Fruit fly (Drosophila melanogaster): ENCODE results near the gene CtsB.
A peak's percentile ranks its signal among the peaks of the same experiment; 100 is the strongest.

Gene CtsB

dm6 chrX:13748906-13749872 lies 32.8 kb downstream of the CtsB start (continued):
- no peak for TF ChIP-seq ken (GFP tag; IDR thresholded peaks at IDR 0.05)
- TF ChIP-seq Dll (GFP tag; IDR thresholded peaks at IDR 0.05; ENCODE audit: partially characterized antibody), result no peak
- peak; percentile 55 for TF ChIP-seq E2f2 (GFP tag; IDR thresholded peaks at IDR 0.05)
- TF ChIP-seq Ssrp (tag; optimal IDR thresholded peaks at IDR 0.05), result peak; percentile 39
- TF ChIP-seq phol (tag; optimal IDR thresholded peaks at IDR 0.05), result peak; percentile 53
- TF ChIP-seq ind (GFP tag; optimal IDR thresholded peaks at IDR 0.05), result peak; percentile 58
- no peak for TF ChIP-seq Doc2 (GFP tag; IDR thresholded peaks at IDR 0.05)
- no peak for TF ChIP-seq CG15479 (GFP tag; optimal IDR thresholded peaks at IDR 0.05)
- TF ChIP-seq H2.0 (GFP tag; IDR thresholded peaks at IDR 0.05), result peak; percentile 75
- peak; percentile 31 for TF ChIP-seq fu2 (GFP tag; optimal IDR thresholded peaks at IDR 0.05)
- TF ChIP-seq Atf-2 (GFP tag; optimal IDR thresholded peaks at IDR 0.05), result peak; percentile 2
- TF ChIP-seq CG11695 (GFP tag; IDR thresholded peaks at IDR 0.05), result peak; percentile 91
- TF ChIP-seq jumu (GFP tag; optimal IDR thresholded peaks at IDR 0.05), result no peak
- no peak for TF ChIP-seq CG5245 (GFP tag; optimal IDR thresholded peaks at IDR 0.05)
- TF ChIP-seq CG14441 (GFP tag; IDR thresholded peaks at IDR 0.05), result peak; percentile 61
- TF ChIP-seq CG15514 (GFP tag; optimal IDR thresholded peaks at IDR 0.05), result peak; percentile 66
- TF ChIP-seq CG7987 (GFP tag; optimal IDR thresholded peaks at IDR 0.05), result peak; percentile 2
- peak; percentile 15 for TF ChIP-seq CG31388 (GFP tag; optimal IDR thresholded peaks at IDR 0.05)
- TF ChIP-seq Deaf1 (tag; optimal IDR thresholded peaks at IDR 0.05), result peak; percentile 49
- no peak for TF ChIP-seq schlank (tag; optimal IDR thresholded peaks at IDR 0.05)
- TF ChIP-seq ap (GFP tag; IDR thresholded peaks at IDR 0.05), result peak; percentile 68
- TF ChIP-seq CG7928 (GFP tag; optimal IDR thresholded peaks at IDR 0.05), result peak; percentile 29
- no peak for TF ChIP-seq dimm (GFP tag; IDR thresholded peaks at IDR 0.05)
- TF ChIP-seq CG8924 (tag; optimal IDR thresholded peaks at IDR 0.05), result peak; percentile 80
- TF ChIP-seq croc (GFP tag; conservative IDR thresholded peaks at IDR 0.05), result no peak
- no peak for TF ChIP-seq ATbp (GFP tag; optimal IDR thresholded peaks at IDR 0.05)
- peak; percentile 63 for TF ChIP-seq CG6854 (GFP tag; optimal IDR thresholded peaks at IDR 0.05)
- TF ChIP-seq Side (GFP tag; optimal IDR thresholded peaks at IDR 0.05), result no peak
- TF ChIP-seq zfh1 (GFP tag; IDR thresholded peaks at IDR 0.05), result peak; percentile 62
- peak; percentile 1 for TF ChIP-seq gcm2 (GFP tag; optimal IDR thresholded peaks at IDR 0.05)
- peak; percentile 69; the same call in 2 of the 3 replicates for TF ChIP-seq ase (GFP tag; IDR thresholded peaks at IDR 0.05)
- peak; percentile 85 for TF ChIP-seq PHDP (tag; optimal IDR thresholded peaks at IDR 0.05)
- TF ChIP-seq sna (GFP tag; IDR thresholded peaks at IDR 0.05; ENCODE audit: partially characterized antibody), result no peak
- TF ChIP-seq pnt (GFP tag; optimal IDR thresholded peaks at IDR 0.05), result no peak
- TF ChIP-seq gcm (GFP tag; optimal IDR thresholded peaks at IDR 0.05), result peak; percentile 24
- TF ChIP-seq Rx (GFP tag; IDR thresholded peaks at IDR 0.05), result peak; percentile 21; the same call in 1 of the 2 replicates
- peak; percentile 76 for TF ChIP-seq E2f1 (GFP tag; IDR thresholded peaks at IDR 0.05)
- no peak for TF ChIP-seq CG3995 (GFP tag; optimal IDR thresholded peaks at IDR 0.05)
- TF ChIP-seq CG6765 (GFP tag; optimal IDR thresholded peaks at IDR 0.05), result peak; percentile 22
- peak; percentile 88 for TF ChIP-seq vvl (GFP tag; IDR thresholded peaks at IDR 0.05)
- TF ChIP-seq CG13296 (GFP tag; optimal IDR thresholded peaks at IDR 0.05), result peak; percentile 70
- no peak for TF ChIP-seq prd (optimal IDR thresholded peaks at IDR 0.05)
- peak; percentile 70 for TF ChIP-seq prd (GFP tag; IDR thresholded peaks at IDR 0.05)
- TF ChIP-seq CG6683 (GFP tag; optimal IDR thresholded peaks at IDR 0.05), result peak; percentile 17
- peak; percentile 83 for TF ChIP-seq CG9932 (GFP tag; IDR thresholded peaks at IDR 0.05)
- peak; percentile 81 for TF ChIP-seq Hmr (GFP tag; optimal IDR thresholded peaks at IDR 0.05)
- TF ChIP-seq danr (GFP tag; IDR thresholded peaks at IDR 0.05), result no peak
- TF ChIP-seq CG32772 (GFP tag; IDR thresholded peaks at IDR 0.05), result peak; percentile 72
- TF ChIP-seq CG15696 (tag; optimal IDR thresholded peaks at IDR 0.05), result no peak
